Fruit fly (Drosophila melanogaster): ENCODE results near the gene CG10646.

DNA sequence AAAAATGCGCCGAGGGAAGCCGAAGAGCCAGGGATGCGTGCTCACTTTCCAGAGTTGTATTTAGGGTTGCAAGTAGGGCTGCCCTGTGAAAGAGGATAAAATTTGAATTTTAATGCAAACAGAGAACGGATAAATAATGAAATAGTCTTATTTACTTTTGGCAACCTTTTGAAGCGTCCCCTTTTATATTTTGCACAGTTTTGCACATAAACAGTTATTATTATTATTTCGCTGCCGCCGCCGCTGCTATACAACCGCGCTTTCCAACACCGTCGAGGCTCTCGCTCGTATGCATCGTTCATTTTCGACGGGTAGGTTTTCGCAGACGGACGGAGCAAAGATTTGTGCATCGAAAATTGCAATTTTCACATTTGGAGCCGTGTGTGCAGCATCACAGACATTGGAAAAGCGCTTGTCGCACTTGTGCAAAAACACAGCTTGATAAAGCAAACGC lies 11.1 kb upstream of the CG10646 start, which contains the start of the genes sti and tral:
- TF ChIP-seq h (optimal IDR thresholded peaks at IDR 0.05) (no peak), Sin3A (optimal IDR thresholded peaks at IDR 0.05) (no peak), insv (optimal IDR thresholded peaks at IDR 0.05) (no peak), psq (optimal IDR thresholded peaks at IDR 0.05) (no peak)

All from Kc167 (cell line).